Worm (Caenorhabditis elegans): ENCODE measurements around the gene ZK1236.9.

Gene ZK1236.9

DNA sequence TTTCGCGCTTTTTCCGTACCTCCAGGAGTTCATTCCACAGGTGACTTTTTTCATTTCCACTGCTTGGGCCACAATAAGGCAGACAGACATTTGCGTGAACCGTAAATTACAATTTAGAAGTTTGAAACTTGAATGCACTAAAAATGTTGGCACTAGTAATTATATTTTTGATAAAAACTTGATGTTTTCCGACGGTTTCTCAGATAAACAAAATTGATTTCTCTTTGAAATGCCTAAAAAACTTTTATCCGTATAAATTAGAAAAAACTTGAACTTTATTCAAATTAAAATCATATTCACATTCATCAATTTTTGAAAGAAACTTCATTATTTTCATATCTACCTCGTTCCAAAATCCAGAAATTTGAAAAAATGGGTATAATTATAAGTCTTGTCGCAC, 39.3 kb downstream of the ZK1236.9 start, which contains the start of gene ZK353.3:
Gene ZK353.3, plus strand, starts transcription at position 301 of the 400 bp plus-strand sequence.
- TF ChIP-seq hlh-30 (tag; optimal IDR thresholded peaks at IDR 0.05; ENCODE audit: insufficient read depth) (no peak), zip-2 (tag; optimal IDR thresholded peaks at IDR 0.05) (no peak), pha-4 (GFP tag; IDR thresholded peaks at IDR 0.05) (no peak), pha-4 (tag; optimal IDR thresholded peaks at IDR 0.05) (no peak), F44E2.7 (GFP tag; IDR thresholded peaks at IDR 0.05) (no peak), hlh-11 (tag; optimal IDR thresholded peaks at IDR 0.05) (no peak), lsy-2 (tag; optimal IDR thresholded peaks at IDR 0.05) (no peak), nhr-10 (tag; optimal IDR thresholded peaks at IDR 0.05) (no peak), cey-2 (tag; optimal IDR thresholded peaks at IDR 0.05; ENCODE audit: borderline replicate concordance, insufficient read depth) (no peak), ceh-44 (GFP tag; IDR thresholded peaks at IDR 0.05) (no peak), Y75B8A.6 (GFP tag; IDR thresholded peaks at IDR 0.05) (no peak), rbr-2 (tag; optimal IDR thresholded peaks at IDR 0.05) (no peak), F37D6.2 (tag; optimal IDR thresholded peaks at IDR 0.05) (no peak)

DNA sequence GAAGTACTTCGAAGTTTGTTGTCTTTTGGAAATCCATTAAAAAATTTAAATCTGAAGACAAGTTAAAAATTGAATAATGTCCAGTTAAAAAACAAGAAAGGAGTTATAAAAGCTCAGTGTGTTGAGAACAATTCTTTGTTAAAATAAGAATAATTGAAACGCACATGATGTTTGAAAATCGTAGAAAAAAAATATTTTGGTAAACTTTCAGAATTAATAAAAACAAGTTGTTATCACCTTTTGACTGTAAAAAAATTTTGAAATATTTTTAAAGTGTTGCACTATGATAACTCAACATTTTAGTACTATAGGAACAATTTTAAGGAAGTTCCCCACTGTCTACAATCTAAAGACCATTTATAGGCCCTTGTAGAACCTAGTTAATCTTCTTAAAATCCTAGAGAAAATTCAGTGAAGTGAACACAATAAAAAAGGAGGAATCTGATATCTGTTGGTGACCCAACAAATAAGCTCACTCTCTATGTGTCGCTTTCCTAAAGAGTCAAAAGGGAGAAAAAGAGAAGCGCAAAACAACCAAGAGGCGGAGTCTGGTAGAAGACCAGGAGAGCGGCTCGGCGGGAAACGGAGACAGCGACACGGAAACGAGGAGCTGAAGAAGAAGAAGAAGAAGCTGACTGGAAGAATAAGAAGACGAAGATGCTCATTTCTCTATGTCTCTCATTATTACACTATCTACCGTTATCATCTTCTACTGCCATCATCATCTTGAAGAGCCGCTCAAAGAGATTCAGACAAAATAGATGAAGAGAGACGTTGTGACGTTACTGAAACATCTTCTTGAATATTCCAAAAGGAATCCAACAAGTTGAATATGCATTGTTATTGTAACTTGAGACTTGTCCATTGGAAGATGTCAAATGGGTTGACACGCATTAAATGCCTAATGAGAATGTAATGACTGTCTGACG, 40.3 kb downstream of the ZK1236.9 start, which contains the start of gene ZK353.10:
Gene ZK353.10, minus strand, starts transcription at position 51 of the 929 bp plus-strand sequence.
- TF ChIP-seq lsy-2 (tag; optimal IDR thresholded peaks at IDR 0.05) (peak in 1 of 2 experiments; percentile 18), set-16 (GFP tag; IDR thresholded peaks at IDR 0.05) (no peak), aha-1 (tag) (peak; percentile 93), fos-1 (tag; optimal IDR thresholded peaks at IDR 0.05) (no peak), ztf-7 (tag; optimal IDR thresholded peaks at IDR 0.05) (no peak), lin-13 (GFP tag; optimal IDR thresholded peaks at IDR 0.05) (no peak), dmd-8 (GFP tag; IDR thresholded peaks at IDR 0.05) (no peak), unc-62 (GFP tag; optimal IDR thresholded peaks at IDR 0.05 in 1 of 2) (peak in 1 of 2 experiments; percentile 26), unc-62 (tag; optimal IDR thresholded peaks at IDR 0.05) (no peak), mxl-2 (GFP tag; conservative IDR thresholded peaks at IDR 0.05) (no peak), nhr-111 (GFP tag; optimal IDR thresholded peaks at IDR 0.05) (no peak), arid-1 (GFP tag; conservative IDR thresholded peaks at IDR 0.05) (no peak), snpc-4 (tag; optimal IDR thresholded peaks at IDR 0.05) (no peak), F49E8.2 (tag; optimal IDR thresholded peaks at IDR 0.05; ENCODE audit: borderline replicate concordance) (no peak), lin-15B (tag; optimal IDR thresholded peaks at IDR 0.05) (no peak), nhr-25 (tag; optimal IDR thresholded peaks at IDR 0.05; ENCODE audit: borderline replicate concordance, insufficient read depth) (no peak), nhr-76 (tag; optimal IDR thresholded peaks at IDR 0.05) (no peak)

DNA sequence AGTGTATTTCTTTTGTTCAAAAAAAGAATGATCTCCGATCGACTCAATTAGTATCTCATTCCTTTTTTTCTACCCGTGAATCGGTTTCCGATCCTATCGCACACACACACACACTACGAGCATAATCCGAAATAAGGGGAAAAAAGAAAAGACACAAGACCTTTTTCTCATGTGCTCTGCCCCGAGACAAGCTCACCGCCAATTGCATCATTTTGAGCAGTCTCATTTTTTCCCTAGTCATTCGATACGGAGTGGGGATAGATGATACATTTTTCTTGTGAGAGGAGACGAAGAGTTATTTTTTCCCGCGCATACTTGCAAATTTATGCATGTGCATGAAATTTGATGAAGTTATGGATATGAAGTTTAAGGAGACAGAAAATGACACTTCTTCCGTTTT, 42.7 kb downstream of the ZK1236.9 start:
- TF ChIP-seq daf-19 (GFP tag; conservative IDR thresholded peaks at IDR 0.05) (no peak), skn-1 (tag; optimal IDR thresholded peaks at IDR 0.05) (no peak), F37D6.2 (tag; optimal IDR thresholded peaks at IDR 0.05) (no peak), lsy-2 (tag; optimal IDR thresholded peaks at IDR 0.05) (peak; percentile 33 to 56), mdl-1 (tag; optimal IDR thresholded peaks at IDR 0.05) (peak in 1 of 2 experiments; percentile 28), hlh-30 (tag; optimal IDR thresholded peaks at IDR 0.05; ENCODE audit: insufficient read depth) (peak; percentile 85), sdz-12 (GFP tag; optimal IDR thresholded peaks at IDR 0.05) (no peak), dmd-8 (GFP tag; IDR thresholded peaks at IDR 0.05) (no peak), dmd-6 (GFP tag; IDR thresholded peaks at IDR 0.05) (peak; percentile 14; the same call in 1 of the 2 replicates), unc-62 (GFP tag; optimal IDR thresholded peaks at IDR 0.05 in 1 of 2) (peak in 1 of 2 experiments; percentile 4), unc-62 (tag; optimal IDR thresholded peaks at IDR 0.05) (no peak), fkh-10 (GFP tag; optimal IDR thresholded peaks at IDR 0.05) (peak; percentile 27), nhr-48 (tag; optimal IDR thresholded peaks at IDR 0.05) (no peak), jun-1 (tag; optimal IDR thresholded peaks at IDR 0.05) (no peak)

Measured in whole organism, L4 larva.